Worm (Caenorhabditis elegans): Measurements from ENCODE around the gene ZC116.1.

The ZC116.1 gene

DNA sequence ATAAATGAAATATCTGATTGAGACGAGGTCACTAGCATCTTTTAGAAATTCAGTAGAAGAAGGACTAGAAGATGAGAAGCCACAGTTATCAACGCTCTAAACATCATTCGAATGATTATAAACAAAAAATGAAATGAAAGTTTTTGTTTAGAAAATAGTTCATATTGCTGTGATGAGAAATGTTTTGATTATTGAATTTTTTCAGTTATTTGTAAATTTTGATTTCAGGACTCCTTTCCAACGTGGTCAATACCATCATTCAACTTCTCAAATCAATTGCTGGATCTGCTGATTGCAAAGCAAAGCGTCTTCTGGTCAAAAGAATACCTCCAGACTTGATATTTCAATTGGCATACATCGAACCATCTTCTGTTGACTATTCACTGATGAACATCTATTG is 48.5 kb downstream of the ZC116.1 start, which contains the start of gene W05B10.6:
Gene W05B10.6 (minus strand): TSS at position 101 of the 400 bp plus-strand sequence.
- TF ChIP-seq klf-2 (GFP tag; conservative IDR thresholded peaks at IDR 0.05) (no peak), ztf-29 (GFP tag; IDR thresholded peaks at IDR 0.05) (no peak), med-1 (GFP tag; optimal IDR thresholded peaks at IDR 0.05; ENCODE audit: insufficient read depth) (no peak)

DNA sequence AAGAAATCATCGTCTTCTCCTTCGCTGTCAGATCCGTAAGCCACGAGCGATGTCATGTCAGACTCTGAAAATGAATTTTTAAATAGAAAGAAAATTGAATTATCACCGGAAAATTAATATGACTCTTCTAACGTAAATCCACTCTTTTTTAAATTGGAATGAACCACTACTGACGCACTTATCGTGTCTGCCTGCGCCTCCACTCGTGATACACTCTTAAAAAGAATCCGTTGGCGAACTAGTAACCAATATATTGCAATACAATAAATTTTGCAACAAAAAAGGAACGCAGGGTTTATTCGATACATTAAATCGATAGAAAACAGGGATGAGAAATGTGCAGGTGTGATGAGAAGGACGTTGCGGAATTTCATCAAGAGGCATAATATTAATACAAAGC is 49.8 kb downstream of the ZC116.1 start, which contains the start of gene ccch-3:
Gene ccch-3 (minus strand): TSS at position 262 of the 400 bp plus-strand sequence.
- TF ChIP-seq ztf-29 (GFP tag; IDR thresholded peaks at IDR 0.05) (no peak), ztf-23 (GFP tag; IDR thresholded peaks at IDR 0.05) (no peak), cog-1 (tag; optimal IDR thresholded peaks at IDR 0.05) (no peak), ref-1 (GFP tag; conservative IDR thresholded peaks at IDR 0.05) (no peak), med-1 (GFP tag; optimal IDR thresholded peaks at IDR 0.05; ENCODE audit: insufficient read depth) (no peak), klf-2 (GFP tag; conservative IDR thresholded peaks at IDR 0.05) (no peak), tab-1 (GFP tag; IDR thresholded peaks at IDR 0.05) (no peak), flt-1 (GFP tag; IDR thresholded peaks at IDR 0.05) (no peak), T22C8.4 (GFP tag; IDR thresholded peaks at IDR 0.05) (no peak)

DNA sequence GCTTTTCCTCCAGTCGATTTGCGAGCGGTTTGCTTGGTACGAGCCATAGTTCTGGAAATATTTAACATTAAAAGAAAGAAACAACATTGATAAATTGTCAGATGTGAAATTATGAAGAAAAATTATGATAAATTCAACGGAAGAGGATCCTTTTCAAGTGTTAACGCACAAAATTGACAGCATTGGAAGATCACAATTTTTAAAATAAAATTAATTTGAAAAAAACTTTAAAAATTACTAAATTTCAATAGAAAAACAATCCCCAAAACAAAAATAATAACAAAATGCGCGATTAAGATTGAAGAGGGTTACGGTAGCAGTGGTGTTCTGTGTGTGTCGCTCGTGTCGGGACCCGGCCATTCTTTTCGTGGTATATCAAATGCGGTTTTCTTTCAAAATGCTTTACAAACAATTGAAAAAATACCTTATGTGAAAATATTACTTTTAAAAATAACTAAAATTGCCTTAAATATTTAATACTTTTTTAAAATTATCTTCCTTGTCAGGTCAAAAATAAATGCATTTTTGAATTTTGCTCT is 50.7 kb downstream of the ZC116.1 start, which contains the start of gene his-74:
Gene his-74 (minus strand): TSS at position 51 of the 539 bp plus-strand sequence.
- TF ChIP-seq cog-1 (tag; optimal IDR thresholded peaks at IDR 0.05): no peak
- no peak for TF ChIP-seq ztf-29 (GFP tag; IDR thresholded peaks at IDR 0.05)
- TF ChIP-seq tab-1 (GFP tag; IDR thresholded peaks at IDR 0.05): no peak
- no peak for TF ChIP-seq med-1 (GFP tag; optimal IDR thresholded peaks at IDR 0.05; ENCODE audit: insufficient read depth)
- TF ChIP-seq T22C8.4 (GFP tag; IDR thresholded peaks at IDR 0.05): no peak
- no peak for TF ChIP-seq flt-1 (GFP tag; IDR thresholded peaks at IDR 0.05)
- TF ChIP-seq klf-2 (GFP tag; conservative IDR thresholded peaks at IDR 0.05): no peak
- TF ChIP-seq ref-1 (GFP tag; conservative IDR thresholded peaks at IDR 0.05): no peak
- TF ChIP-seq ztf-23 (GFP tag; IDR thresholded peaks at IDR 0.05): no peak

All from whole organism, midembryonic.